Worm (Caenorhabditis elegans) whole organism, late embryonic: ENCODE measurements around the gene T27E7.1.

Experiments used
- ama-1 ChIP-seq: fragments of 150-350 bp; optimal IDR thresholded peaks from 2 replicates; lab custom pipeline; 2014
- ceh-14 ChIP-seq: sonication (generic microtip); optimal IDR thresholded peaks from 2 replicates; lab custom pipeline; 2016; ENCODE audit warnings: missing genotype, missing genetic modification characterization, missing compliant biosample characterization
- ceh-30 ChIP-seq: fragments of 150-350 bp; optimal IDR thresholded peaks from 2 replicates; lab custom pipeline; 2014; ENCODE audit warnings: missing biosample characterization, missing genetic modification characterization
- hlh-30 ChIP-seq: sonication (generic microtip); optimal IDR thresholded peaks from 2 replicates; lab custom pipeline; 2017; ENCODE audit warnings: antibody characterized with exemption, missing genetic modification characterization, missing compliant biosample characterization; ENCODE audit not compliant: insufficient read depth
- pax-1 ChIP-seq: fragments of 150-350 bp; optimal IDR thresholded peaks from 2 replicates; lab custom pipeline; 2014; ENCODE audit warnings: missing biosample characterization, missing genetic modification characterization
- ztf-16 ChIP-seq: sonication (generic microtip); optimal IDR thresholded peaks from 2 replicates; lab custom pipeline; 2017; ENCODE audit warnings: missing genetic modification characterization, missing compliant biosample characterization

DNA sequence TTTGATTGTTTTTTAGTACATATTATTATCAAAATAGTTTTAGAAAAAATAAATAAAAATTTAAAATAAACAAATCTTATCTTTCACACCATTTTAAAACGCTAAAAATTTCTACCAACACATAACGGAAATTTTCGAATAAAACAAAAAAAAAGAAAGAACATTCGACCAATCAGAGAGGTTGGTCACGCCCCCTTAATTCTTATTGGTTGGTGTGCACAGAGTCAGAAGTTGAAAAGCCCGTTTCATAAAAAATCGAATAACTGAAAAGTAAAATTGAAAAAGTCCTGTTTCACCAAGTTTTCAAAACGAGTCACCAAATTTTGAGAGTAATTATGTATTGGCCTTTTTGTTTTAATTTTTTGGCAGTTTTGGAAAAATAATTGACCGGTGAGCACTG, 28.4 kb upstream of the T27E7.1 start:
- TF ChIP-seq pax-1 (tag; lab: Kevin White, UChicago): no peak
- no peak for TF ChIP-seq ceh-30
- TF ChIP-seq ceh-14 (tag; lab: Kevin White, UChicago): no peak
- no peak for TF ChIP-seq ama-1
- TF ChIP-seq ztf-16 (tag; lab: Kevin White, UChicago): no peak
- TF ChIP-seq hlh-30 (tag; lab: Kevin White, UChicago): no peak
